Worm (Caenorhabditis elegans): ENCODE measurements around the gene btb-17.

The btb-17 gene

DNA sequence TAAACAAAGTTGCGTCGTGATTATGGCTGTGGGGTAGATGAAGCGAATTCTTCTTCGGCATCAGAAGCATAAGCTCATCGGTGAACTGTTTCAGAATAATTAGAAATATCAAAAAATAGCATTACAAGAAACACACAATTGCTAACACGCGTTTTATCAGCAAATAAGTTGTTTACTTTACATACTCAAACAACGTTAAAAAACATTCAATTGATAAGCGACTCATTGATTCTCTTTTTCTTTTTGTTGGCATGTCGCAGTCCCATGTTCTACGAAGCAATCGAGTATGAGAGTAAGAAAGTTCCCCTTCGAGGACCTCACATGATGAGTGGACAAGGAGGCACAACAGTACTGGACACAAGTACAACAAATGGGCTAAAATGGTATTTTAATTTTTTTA, 1.4 kb downstream of the btb-17 start, which contains the start of gene btb-16:
btb-16 (plus strand) TSS at position 240 of the 400 bp plus-strand sequence.
- TF ChIP-seq flt-1 (GFP tag; IDR thresholded peaks at IDR 0.05) (no peak), cog-1 (tag; optimal IDR thresholded peaks at IDR 0.05) (no peak), klf-2 (GFP tag; conservative IDR thresholded peaks at IDR 0.05) (no peak), tab-1 (GFP tag; IDR thresholded peaks at IDR 0.05) (no peak), ref-1 (GFP tag; conservative IDR thresholded peaks at IDR 0.05) (no peak), ztf-29 (GFP tag; IDR thresholded peaks at IDR 0.05) (no peak), T22C8.4 (GFP tag; IDR thresholded peaks at IDR 0.05) (no peak), med-1 (GFP tag; optimal IDR thresholded peaks at IDR 0.05; ENCODE audit: insufficient read depth) (no peak), ztf-23 (GFP tag; IDR thresholded peaks at IDR 0.05) (no peak)

DNA sequence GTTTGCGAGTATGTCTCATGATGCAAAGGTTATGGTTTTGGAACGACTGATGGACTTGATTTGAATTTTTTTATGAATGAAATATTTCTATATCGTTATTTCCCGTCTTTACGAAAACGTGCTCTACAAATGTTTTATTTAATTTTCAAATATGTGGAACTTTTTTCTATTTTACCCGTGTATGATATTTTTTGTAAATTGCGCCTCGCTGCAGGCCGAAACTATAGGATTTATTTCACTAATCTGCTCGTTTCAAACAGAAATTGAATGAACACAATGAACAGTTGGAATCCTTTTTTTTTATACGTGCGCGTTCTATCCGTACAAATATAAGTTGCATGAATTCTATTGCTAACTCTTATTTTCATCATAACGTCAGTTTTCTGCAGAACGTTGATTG, 2.7 kb downstream of the btb-17 start, which contains the start of gene btb-18:
btb-18 (plus strand) TSS at position 301 of the 400 bp plus-strand sequence.
- TF ChIP-seq cog-1 (tag; optimal IDR thresholded peaks at IDR 0.05), result no peak
- TF ChIP-seq T22C8.4 (GFP tag; IDR thresholded peaks at IDR 0.05), result no peak
- no peak for TF ChIP-seq med-1 (GFP tag; optimal IDR thresholded peaks at IDR 0.05; ENCODE audit: insufficient read depth)
- TF ChIP-seq klf-2 (GFP tag; conservative IDR thresholded peaks at IDR 0.05), result no peak
- TF ChIP-seq flt-1 (GFP tag; IDR thresholded peaks at IDR 0.05), result no peak
- TF ChIP-seq ztf-29 (GFP tag; IDR thresholded peaks at IDR 0.05), result no peak
- TF ChIP-seq ztf-23 (GFP tag; IDR thresholded peaks at IDR 0.05), result no peak
- no peak for TF ChIP-seq tab-1 (GFP tag; IDR thresholded peaks at IDR 0.05)
- TF ChIP-seq ref-1 (GFP tag; conservative IDR thresholded peaks at IDR 0.05), result no peak

DNA sequence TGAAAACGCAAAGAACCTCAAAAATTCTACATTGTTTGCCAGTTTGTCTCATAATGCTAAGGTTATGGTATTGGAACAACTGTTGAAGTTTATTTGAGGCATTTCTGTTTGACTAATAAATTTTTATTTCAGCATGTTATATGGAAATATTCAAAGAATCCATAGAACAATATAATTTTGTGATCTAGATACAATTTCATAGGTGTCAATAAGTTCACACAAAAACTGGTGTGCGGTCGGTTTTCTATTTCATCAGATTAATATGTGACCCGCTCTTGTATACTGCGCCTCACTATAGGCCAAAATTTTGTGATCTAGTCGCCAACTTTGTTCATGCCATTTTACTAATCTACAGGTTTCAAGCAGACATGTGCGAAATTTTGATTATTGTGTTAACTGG, 4.3 kb downstream of the btb-17 start, which contains the start of gene btb-22:
btb-22 (plus strand) TSS at position 301 of the 400 bp plus-strand sequence.
- no peak for TF ChIP-seq T22C8.4 (GFP tag; IDR thresholded peaks at IDR 0.05)
- TF ChIP-seq cog-1 (tag; optimal IDR thresholded peaks at IDR 0.05), result no peak
- no peak for TF ChIP-seq ztf-29 (GFP tag; IDR thresholded peaks at IDR 0.05)
- no peak for TF ChIP-seq med-1 (GFP tag; optimal IDR thresholded peaks at IDR 0.05; ENCODE audit: insufficient read depth)
- no peak for TF ChIP-seq flt-1 (GFP tag; IDR thresholded peaks at IDR 0.05)
- no peak for TF ChIP-seq tab-1 (GFP tag; IDR thresholded peaks at IDR 0.05)
- TF ChIP-seq ztf-23 (GFP tag; IDR thresholded peaks at IDR 0.05), result no peak
- TF ChIP-seq ref-1 (GFP tag; conservative IDR thresholded peaks at IDR 0.05), result no peak
- no peak for TF ChIP-seq klf-2 (GFP tag; conservative IDR thresholded peaks at IDR 0.05)

DNA sequence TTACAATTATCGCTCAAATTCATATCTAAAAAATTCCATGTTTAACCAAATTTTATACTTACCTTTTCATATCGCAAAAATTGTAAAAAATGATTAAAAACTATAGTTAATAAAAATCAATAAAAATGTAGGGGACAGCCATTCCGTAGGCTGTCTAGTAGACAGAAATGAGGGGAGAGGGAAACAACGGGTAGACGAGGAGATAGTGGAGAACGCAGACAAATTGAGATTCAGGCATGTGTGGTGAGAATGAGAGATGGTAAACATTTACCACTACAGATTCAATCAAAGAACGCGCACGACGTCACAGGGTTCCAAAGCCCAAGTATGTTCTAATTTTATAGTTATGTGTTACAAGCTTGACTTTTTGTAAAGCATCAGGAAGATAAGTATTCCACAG, 8.4 kb downstream of the btb-17 start:
- TF ChIP-seq T22C8.4 (GFP tag; IDR thresholded peaks at IDR 0.05) (peak; percentile 32; the same call in 1 of the 2 replicates), ztf-23 (GFP tag; IDR thresholded peaks at IDR 0.05) (no peak), cog-1 (tag; optimal IDR thresholded peaks at IDR 0.05) (peak; percentile 12), ref-1 (GFP tag; conservative IDR thresholded peaks at IDR 0.05) (no peak), ztf-29 (GFP tag; IDR thresholded peaks at IDR 0.05) (no peak)

DNA sequence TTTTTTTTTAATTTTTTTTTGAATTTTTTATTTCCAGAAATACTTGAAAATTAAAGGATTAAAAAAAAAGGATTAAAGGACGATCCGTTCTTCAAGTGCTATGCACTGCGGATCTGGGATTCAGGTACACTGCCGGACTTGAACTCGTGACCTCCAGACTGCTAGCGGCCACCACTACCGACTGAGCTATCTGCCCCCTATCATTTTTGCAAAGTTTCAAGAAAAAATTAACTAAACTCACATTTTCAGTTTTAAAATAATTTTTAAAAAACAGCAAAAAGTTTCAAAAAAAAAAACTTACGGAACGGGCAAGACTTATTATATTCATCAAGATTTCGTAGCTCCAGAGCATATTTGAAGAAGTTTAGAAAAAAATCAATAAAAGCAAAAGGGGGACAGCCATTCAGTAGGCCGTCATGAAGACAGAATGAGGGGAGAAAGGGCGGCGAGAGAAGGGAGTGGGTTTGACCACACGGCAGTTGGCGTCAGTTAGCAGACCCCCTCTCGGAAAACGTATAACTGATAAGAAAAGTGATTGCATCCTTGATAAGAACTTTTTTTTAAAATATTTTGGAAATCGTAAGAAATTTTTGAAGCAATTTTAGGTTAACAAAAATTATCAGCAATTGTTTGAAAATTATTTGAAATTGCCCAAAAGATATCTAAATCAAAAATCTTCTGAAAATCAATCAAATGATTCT, 15.9 kb downstream of the btb-17 start:
- TF ChIP-seq ref-1 (GFP tag; conservative IDR thresholded peaks at IDR 0.05) (no peak), T22C8.4 (GFP tag; IDR thresholded peaks at IDR 0.05) (peak; percentile 48), ztf-23 (GFP tag; IDR thresholded peaks at IDR 0.05) (no peak), ztf-29 (GFP tag; IDR thresholded peaks at IDR 0.05) (no peak), klf-2 (GFP tag; conservative IDR thresholded peaks at IDR 0.05) (no peak), flt-1 (GFP tag; IDR thresholded peaks at IDR 0.05) (no peak), med-1 (GFP tag; optimal IDR thresholded peaks at IDR 0.05; ENCODE audit: insufficient read depth) (no peak), cog-1 (tag; optimal IDR thresholded peaks at IDR 0.05) (no peak)

DNA sequence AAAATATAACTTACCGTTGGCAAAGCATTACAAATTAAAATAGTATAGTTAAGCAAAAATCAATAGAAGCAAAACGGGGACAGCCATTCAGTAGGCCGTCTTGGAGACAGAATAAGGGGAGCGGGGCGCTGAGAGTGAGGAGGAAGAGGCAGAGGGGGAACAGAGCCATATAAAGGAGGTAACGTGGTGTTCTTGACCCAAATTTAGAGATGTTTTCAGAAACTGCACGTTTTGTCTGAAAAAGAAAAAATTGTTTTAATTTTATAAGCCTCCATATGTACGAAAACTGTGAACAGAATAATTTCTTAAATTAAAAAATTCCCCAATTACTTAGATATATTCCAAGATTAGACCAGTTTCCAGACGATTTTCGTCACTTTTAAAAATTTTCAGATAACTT, 18.2 kb downstream of the btb-17 start, which contains the start of gene F39E9.6:
F39E9.6 (minus strand) TSS at position 101 of the 400 bp plus-strand sequence.
- no peak for TF ChIP-seq tab-1 (GFP tag; IDR thresholded peaks at IDR 0.05)
- TF ChIP-seq ztf-29 (GFP tag; IDR thresholded peaks at IDR 0.05), result no peak
- TF ChIP-seq ref-1 (GFP tag; conservative IDR thresholded peaks at IDR 0.05), result no peak
- no peak for TF ChIP-seq ztf-23 (GFP tag; IDR thresholded peaks at IDR 0.05)
- no peak for TF ChIP-seq klf-2 (GFP tag; conservative IDR thresholded peaks at IDR 0.05)
- TF ChIP-seq med-1 (GFP tag; optimal IDR thresholded peaks at IDR 0.05; ENCODE audit: insufficient read depth), result no peak
- no peak for TF ChIP-seq flt-1 (GFP tag; IDR thresholded peaks at IDR 0.05)
- TF ChIP-seq cog-1 (tag; optimal IDR thresholded peaks at IDR 0.05), result no peak
- no peak for TF ChIP-seq T22C8.4 (GFP tag; IDR thresholded peaks at IDR 0.05)

DNA sequence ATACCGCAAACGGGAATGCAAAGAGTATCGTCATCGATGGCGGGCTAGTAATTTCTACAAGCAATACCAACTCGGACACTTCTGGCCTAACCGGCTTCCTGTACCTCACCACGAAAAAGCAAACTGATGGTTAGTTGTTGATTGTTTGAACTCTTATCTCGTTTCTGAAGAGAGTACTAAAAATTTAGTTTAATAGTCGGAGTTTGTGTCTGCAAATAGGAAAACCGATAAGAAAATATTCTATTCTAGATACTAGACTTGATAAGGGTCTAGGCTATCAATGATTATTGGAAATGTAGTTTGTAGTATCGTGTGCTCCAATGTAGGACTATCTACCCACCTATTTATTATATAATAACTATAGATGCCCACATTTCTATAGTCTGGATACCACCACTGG, 23.6 kb downstream of the btb-17 start:
- no peak for TF ChIP-seq cog-1 (tag; optimal IDR thresholded peaks at IDR 0.05)
- TF ChIP-seq ztf-29 (GFP tag; IDR thresholded peaks at IDR 0.05), result no peak
- TF ChIP-seq T22C8.4 (GFP tag; IDR thresholded peaks at IDR 0.05), result no peak
- TF ChIP-seq tab-1 (GFP tag; IDR thresholded peaks at IDR 0.05), result no peak
- TF ChIP-seq ref-1 (GFP tag; conservative IDR thresholded peaks at IDR 0.05), result no peak
- no peak for TF ChIP-seq klf-2 (GFP tag; conservative IDR thresholded peaks at IDR 0.05)
- TF ChIP-seq med-1 (GFP tag; optimal IDR thresholded peaks at IDR 0.05; ENCODE audit: insufficient read depth), result no peak
- TF ChIP-seq flt-1 (GFP tag; IDR thresholded peaks at IDR 0.05), result no peak
- TF ChIP-seq ztf-23 (GFP tag; IDR thresholded peaks at IDR 0.05), result no peak

DNA sequence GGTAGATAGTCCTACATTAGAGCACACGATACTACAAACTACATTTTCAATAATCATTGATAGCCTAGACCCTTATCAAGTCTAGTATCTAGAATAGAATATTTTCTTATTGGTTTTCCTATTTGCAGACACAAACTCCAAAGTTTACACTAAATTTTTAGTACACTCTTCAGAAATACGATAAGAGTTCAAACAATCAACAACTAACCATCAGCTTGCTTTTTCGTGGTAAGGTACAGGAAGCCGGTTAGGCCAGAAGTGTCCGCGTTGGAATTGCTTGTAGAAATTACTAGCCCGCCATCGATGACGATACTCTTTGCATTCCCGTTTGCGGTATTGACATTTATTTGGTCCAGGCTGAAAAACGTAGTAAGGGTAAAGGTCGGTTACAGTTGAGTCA, 27.1 kb downstream of the btb-17 start, which contains the start of gene Y46D2A.1:
Y46D2A.1 (plus strand) TSS at position 301 of the 400 bp plus-strand sequence.
- TF ChIP-seq ztf-23 (GFP tag; IDR thresholded peaks at IDR 0.05), result no peak

DNA sequence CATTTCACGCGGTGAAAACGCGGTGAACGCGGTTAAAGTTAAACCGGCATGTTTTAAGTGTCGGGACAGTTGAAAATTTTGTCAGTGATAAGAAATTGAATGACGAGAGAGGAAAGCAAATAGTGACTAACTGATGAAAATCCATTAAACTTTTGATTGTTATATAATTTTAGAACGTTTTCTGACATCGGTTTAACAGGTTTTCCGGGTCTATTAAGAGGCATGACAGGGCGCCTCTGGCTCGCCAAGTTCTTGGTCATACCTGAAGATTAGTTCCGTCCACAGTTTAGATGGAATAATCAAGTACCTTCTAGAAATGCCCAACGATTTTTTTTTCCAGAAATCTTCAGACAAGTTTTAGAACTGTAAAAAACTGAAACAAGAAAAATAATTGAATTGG, 28.0 kb downstream of the btb-17 start, which contains the start of gene Y46D2A.2:
Y46D2A.2 (minus strand) TSS at position 101 of the 400 bp plus-strand sequence.
- TF ChIP-seq ref-1 (GFP tag; conservative IDR thresholded peaks at IDR 0.05), result no peak
- TF ChIP-seq klf-2 (GFP tag; conservative IDR thresholded peaks at IDR 0.05), result no peak

DNA sequence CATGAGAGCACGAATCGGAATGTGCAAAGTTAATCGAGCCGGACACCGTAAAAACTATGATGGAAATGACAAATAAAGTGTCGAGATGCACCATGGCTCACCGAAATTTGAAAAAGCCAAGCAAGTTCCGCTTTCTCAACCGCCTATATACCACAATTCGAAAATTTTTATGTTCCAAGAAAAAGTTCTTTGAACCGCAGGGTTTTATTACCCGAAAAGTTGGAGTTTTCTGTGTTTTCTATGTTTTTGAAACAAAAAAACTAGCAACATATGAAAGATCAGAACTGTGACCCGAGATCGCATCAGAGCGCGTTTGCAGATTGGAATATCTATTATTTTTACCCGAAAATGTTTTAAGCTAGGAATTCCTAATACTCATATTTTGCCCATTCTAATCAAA, 31.9 kb downstream of the btb-17 start, which contains the start of gene Y46D2A.3:
Y46D2A.3 (minus strand) TSS at position 101 of the 400 bp plus-strand sequence.
- TF ChIP-seq ztf-29 (GFP tag; IDR thresholded peaks at IDR 0.05) (no peak), ztf-23 (GFP tag; IDR thresholded peaks at IDR 0.05) (no peak), med-1 (GFP tag; optimal IDR thresholded peaks at IDR 0.05; ENCODE audit: insufficient read depth) (no peak), ref-1 (GFP tag; conservative IDR thresholded peaks at IDR 0.05) (no peak), T22C8.4 (GFP tag; IDR thresholded peaks at IDR 0.05) (no peak), klf-2 (GFP tag; conservative IDR thresholded peaks at IDR 0.05) (no peak), cog-1 (tag; optimal IDR thresholded peaks at IDR 0.05) (no peak)

Measured in whole organism, midembryonic.